Worm (Caenorhabditis elegans) whole organism, L2 larva: Measurements from ENCODE around the gene srv-17.

Experiments used
- C34F6.9 ChIP-seq: fragments of 150-350 bp; optimal IDR thresholded peaks from 2 replicates; lab custom pipeline; 2014; ENCODE audit warnings: missing biosample characterization, missing genetic modification characterization
- F13H6.1 ChIP-seq: sonication (generic microtip); optimal IDR thresholded peaks from 2 replicates; lab custom pipeline; 2016; ENCODE audit warnings: missing genetic modification characterization, missing compliant biosample characterization
- R02D3.7 ChIP-seq: fragments of 150-350 bp; optimal IDR thresholded peaks from 2 replicates; lab custom pipeline; 2014; ENCODE audit warnings: missing biosample characterization, missing genetic modification characterization
- Y55F3AM.14 ChIP-seq: fragments of 200-800 bp; sonication (Bioruptor generic); optimal IDR thresholded peaks from 2 replicates; lab custom pipeline; 2018; ENCODE audit warnings: mild to moderate bottlenecking, missing genetic modification characterization, missing compliant biosample characterization
- ZK546.5 ChIP-seq: sonication (generic microtip); optimal IDR thresholded peaks from 2 replicates; lab custom pipeline; 2017; ENCODE audit warnings: missing biosample characterization, missing genetic modification characterization
- alr-1 ChIP-seq: fragments of 150-350 bp; optimal IDR thresholded peaks from 2 replicates; lab custom pipeline; 2014; ENCODE audit warnings: missing biosample characterization, missing genetic modification characterization
- aly-2 ChIP-seq: fragments of 150-350 bp; optimal IDR thresholded peaks from 2 replicates; lab custom pipeline; 2014; ENCODE audit warnings: missing biosample characterization, missing genetic modification characterization
- blmp-1 ChIP-seq: sonication (generic microtip); optimal IDR thresholded peaks from 2 replicates; lab custom pipeline; 2017; ENCODE audit warnings: missing genetic modification characterization, mild to moderate bottlenecking, missing compliant biosample characterization, antibody characterized with exemption, moderate library complexity; ENCODE audit not compliant: insufficient read depth
- ceh-16 ChIP-seq: fragments of 150-350 bp; optimal IDR thresholded peaks from 2 replicates; lab custom pipeline; 2014; ENCODE audit warnings: missing biosample characterization, missing genetic modification characterization
- crh-2 ChIP-seq: sonication (generic microtip); optimal IDR thresholded peaks from 2 replicates; lab custom pipeline; 2017; ENCODE audit warnings: missing biosample characterization, missing genetic modification characterization
- elt-1 ChIP-seq: fragments of 150-350 bp; optimal IDR thresholded peaks from 2 replicates; lab custom pipeline; 2014; ENCODE audit warnings: missing biosample characterization, missing genetic modification characterization
- elt-3 ChIP-seq: sonication (generic microtip); optimal IDR thresholded peaks from 2 replicates; lab custom pipeline; 2017; ENCODE audit warnings: missing biosample characterization, missing genetic modification characterization
- fos-1 ChIP-seq: fragments of 150-350 bp; optimal IDR thresholded peaks from 2 replicates; lab custom pipeline; 2014; ENCODE audit warnings: missing biosample characterization, missing genetic modification characterization
- gmeb-1 ChIP-seq: fragments of 150-350 bp; optimal IDR thresholded peaks from 2 replicates; lab custom pipeline; 2014; ENCODE audit warnings: missing biosample characterization, missing genetic modification characterization
- lin-13 ChIP-seq: fragments of 150-350 bp; optimal IDR thresholded peaks from 2 replicates; lab custom pipeline; 2014; ENCODE audit warnings: missing biosample characterization, missing genetic modification reagents, missing genetic modification characterization
- lsy-2 ChIP-seq, 2 experiments: fragments of 150-350 bp in 1 of 2; sonication (generic microtip) in 1 of 2; optimal IDR thresholded peaks; 2 replicates each; lab custom pipeline; 2014 to 2017; ENCODE audit warnings: missing biosample characterization in 2 of 2, missing genetic modification characterization in 2 of 2
- mab-5 ChIP-seq: fragments of 150-350 bp; optimal IDR thresholded peaks from 2 replicates; lab custom pipeline; 2014; ENCODE audit warnings: missing biosample characterization, missing genetic modification characterization
- mbf-1 ChIP-seq: sonication (generic microtip); optimal IDR thresholded peaks from 2 replicates; lab custom pipeline; 2017; ENCODE audit warnings: missing biosample characterization, missing genetic modification characterization
- mdl-1 ChIP-seq, 2 experiments: fragments of 150-350 bp in 1 of 2; sonication (generic microtip) in 1 of 2; optimal IDR thresholded peaks; 2 replicates each; lab custom pipeline; 2017; ENCODE audit warnings: missing biosample characterization in 2 of 2, missing genetic modification characterization in 2 of 2
- nhr-10 ChIP-seq: sonication (generic microtip); optimal IDR thresholded peaks from 2 replicates; lab custom pipeline; 2017; ENCODE audit warnings: missing biosample characterization, missing genetic modification characterization
- nhr-11 ChIP-seq: fragments of 150-350 bp; optimal IDR thresholded peaks from 2 replicates; lab custom pipeline; 2014; ENCODE audit warnings: missing biosample characterization, missing genetic modification characterization
- nhr-12 ChIP-seq: fragments of 150-350 bp; optimal IDR thresholded peaks from 2 replicates; lab custom pipeline; 2014; ENCODE audit warnings: missing biosample characterization, missing genetic modification characterization
- nhr-129 ChIP-seq: fragments of 150-350 bp; optimal IDR thresholded peaks from 2 replicates; lab custom pipeline; 2014; ENCODE audit warnings: missing biosample characterization, missing genetic modification characterization
- nhr-21 ChIP-seq: fragments of 150-350 bp; optimal IDR thresholded peaks from 2 replicates; lab custom pipeline; 2014; ENCODE audit warnings: missing biosample characterization, missing genetic modification characterization
- nhr-237 ChIP-seq: fragments of 150-350 bp; optimal IDR thresholded peaks from 2 replicates; lab custom pipeline; 2014; ENCODE audit warnings: missing biosample characterization, missing genetic modification characterization
- nhr-25 ChIP-seq: fragments of 150-350 bp; sonication (generic microtip); optimal IDR thresholded peaks from 3 replicates; lab custom pipeline; 2014; ENCODE audit warnings: missing biosample characterization, missing genetic modification characterization
- nhr-6 ChIP-seq: fragments of 150-350 bp; optimal IDR thresholded peaks from 2 replicates; lab custom pipeline; 2014; ENCODE audit warnings: missing biosample characterization, missing genetic modification characterization
- nhr-77 ChIP-seq: fragments of 150-350 bp; optimal IDR thresholded peaks from 2 replicates; lab custom pipeline; 2014; ENCODE audit warnings: missing biosample characterization, missing genetic modification characterization
- peb-1 ChIP-seq: fragments of 150-350 bp; optimal IDR thresholded peaks from 2 replicates; lab custom pipeline; 2014; ENCODE audit warnings: missing biosample characterization, missing genetic modification characterization
- sem-4 ChIP-seq: fragments of 150-350 bp; optimal IDR thresholded peaks from 2 replicates; lab custom pipeline; 2014; ENCODE audit warnings: missing biosample characterization, missing genetic modification reagents, missing genetic modification characterization
- skn-1 ChIP-seq: sonication (generic microtip); optimal IDR thresholded peaks from 2 replicates; lab custom pipeline; 2017; ENCODE audit warnings: missing biosample characterization, missing genetic modification characterization
- sma-9 ChIP-seq, 2 experiments: fragments of 150-350 bp in 1 of 2; sonication (generic microtip) in 1 of 2; optimal IDR thresholded peaks; 2 replicates each; lab custom pipeline; 2014 to 2016; ENCODE audit warnings: missing genetic modification characterization in 2 of 2, mild to moderate bottlenecking in 1 of 2, missing biosample characterization in 1 of 2, missing compliant biosample characterization in 1 of 2, missing genetic modification reagents in 1 of 2, moderate library complexity in 1 of 2
- unc-39 ChIP-seq: fragments of 150-350 bp; optimal IDR thresholded peaks from 2 replicates; lab custom pipeline; 2014; ENCODE audit warnings: missing biosample characterization, missing genetic modification characterization
- unc-62 ChIP-seq: fragments of 150-350 bp; optimal IDR thresholded peaks from 2 replicates; lab custom pipeline; 2014; ENCODE audit warnings: missing biosample characterization, missing genetic modification reagents, missing genetic modification characterization
- zag-1 ChIP-seq: fragments of 150-350 bp; optimal IDR thresholded peaks from 2 replicates; lab custom pipeline; 2014; ENCODE audit warnings: missing biosample characterization, missing genetic modification characterization
- ztf-1 ChIP-seq: fragments of 200-800 bp; sonication (Bioruptor generic); conservative IDR thresholded peaks from 2 replicates; pipeline ENCODE4 v1.3.6; 2022; ENCODE audit warnings: missing genetic modification characterization, missing compliant biosample characterization

srv-17 gene

ce11 chrIV:5879853-5880252, 9.9 kb upstream of the srv-17 start, which contains the start of gene srv-22:
srv-22 (minus strand) TSS chrIV:5879953.
- TF ChIP-seq nhr-12 (tag; lab: Kevin White, UChicago) (no peak), nhr-10 (tag; lab: Kevin White, UChicago) (no peak), F13H6.1 (no peak), aly-2 (tag; lab: Kevin White, UChicago) (no peak), ceh-16 (tag; lab: Kevin White, UChicago) (no peak), blmp-1 (tag; lab: Kevin White, UChicago) (no peak), unc-39 (tag; lab: Kevin White, UChicago) (no peak), mbf-1 (tag; lab: Kevin White, UChicago) (no peak), unc-62 (no peak)

- TF ChIP-seq mbf-1 (tag; lab: Kevin White, UChicago) (no peak), nhr-237 (tag; lab: Kevin White, UChicago) (no peak), elt-1 (tag; lab: Kevin White, UChicago) (no peak), aly-2 (tag; lab: Kevin White, UChicago) (no peak), nhr-12 (tag; lab: Kevin White, UChicago) (no peak), ceh-16 (tag; lab: Kevin White, UChicago) (no peak), C34F6.9 (tag; lab: Kevin White, UChicago) (no peak), unc-62 (no peak), nhr-129 (no peak), peb-1 (no peak), skn-1 (tag; lab: Kevin White, UChicago) (no peak), crh-2 (no peak), sem-4 (tag; lab: Kevin White, UChicago) (no peak), nhr-10 (tag; lab: Kevin White, UChicago) (no peak), nhr-77 (tag; lab: Kevin White, UChicago) (no peak), lsy-2 (tag; optimal IDR thresholded peaks at IDR 0.05; lab: Kevin White, UChicago) (no peak), zag-1 (no peak), nhr-21 (tag; lab: Kevin White, UChicago) (no peak), Y55F3AM.14 (no peak)
- TF ChIP-seq, all 48 proteins: peak for 0
These were observed 7.3 kb upstream of the srv-17 start, which contains the start of gene srv-21 for ce11 chrIV:5877246-5877645. srv-21 (minus strand) TSS chrIV:5877346.

DNA sequence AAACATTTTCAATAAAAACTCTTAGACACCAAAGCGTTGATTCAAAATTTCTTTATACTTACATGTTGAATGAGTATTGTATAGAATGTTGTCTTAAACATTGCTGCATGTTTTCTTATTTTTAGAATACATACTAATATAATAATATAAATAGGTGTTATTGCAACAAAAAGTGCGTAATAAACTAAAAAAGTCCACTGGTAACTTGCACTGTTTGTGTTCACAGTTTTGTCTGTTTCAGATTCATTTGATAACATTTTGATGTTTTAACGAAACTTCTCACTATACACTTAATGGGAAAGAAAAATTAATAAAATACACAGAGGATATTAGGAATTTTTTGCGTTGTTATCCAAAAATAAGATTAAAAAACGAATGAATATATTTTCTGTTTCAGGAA, 3.9 kb upstream of the srv-17 start, which contains the start of gene srv-19:
Gene srv-19, minus strand, starts transcription at position 101 of the 400 bp plus-strand sequence.
- TF ChIP-seq mdl-1 (tag; optimal IDR thresholded peaks at IDR 0.05; lab: Kevin White, UChicago) (no peak), elt-1 (tag; lab: Kevin White, UChicago) (no peak), fos-1 (tag; lab: Kevin White, UChicago) (no peak), ztf-1 (GFP tag; lab: Robert Waterston, UW) (no peak), nhr-11 (tag; lab: Kevin White, UChicago) (no peak), nhr-77 (tag; lab: Kevin White, UChicago) (no peak), gmeb-1 (tag; lab: Kevin White, UChicago) (no peak), lin-13 (no peak), elt-3 (tag; lab: Kevin White, UChicago) (no peak)

DNA sequence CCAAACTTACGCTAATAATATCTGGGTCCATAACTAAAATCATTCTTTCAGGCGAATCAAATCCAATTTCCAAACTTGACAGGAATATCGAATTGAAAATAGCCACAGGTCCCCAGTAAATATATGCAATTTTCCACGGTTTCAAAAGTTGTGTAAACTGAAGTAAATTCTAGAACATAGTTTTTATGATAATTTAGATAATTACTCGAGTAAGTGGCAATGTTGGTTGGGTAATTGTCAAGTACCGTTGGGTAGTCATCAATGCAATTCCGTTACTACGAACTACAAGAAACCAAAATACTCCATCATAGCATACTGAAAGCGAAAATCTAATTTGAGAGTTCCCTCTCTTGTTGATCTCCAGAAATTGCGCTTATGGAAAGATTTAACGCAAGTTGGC, 618 bp downstream of the srv-17 start:
- no peak for TF ChIP-seq ztf-1 (GFP tag; lab: Robert Waterston, UW)
- TF ChIP-seq mab-5 (tag; lab: Kevin White, UChicago) = no peak
- no peak for TF ChIP-seq blmp-1 (tag; lab: Kevin White, UChicago)
- TF ChIP-seq lin-13 = no peak
- no peak for TF ChIP-seq nhr-11 (tag; lab: Kevin White, UChicago)
- TF ChIP-seq nhr-25 (tag; lab: Kevin White, UChicago) = no peak
- no peak for TF ChIP-seq nhr-21 (tag; lab: Kevin White, UChicago)
- no peak for TF ChIP-seq R02D3.7 (tag; lab: Kevin White, UChicago)
- TF ChIP-seq fos-1 (tag; lab: Kevin White, UChicago) = no peak
- no peak for TF ChIP-seq sem-4 (tag; lab: Kevin White, UChicago)
- TF ChIP-seq ZK546.5 = no peak
- TF ChIP-seq alr-1 = no peak
- no peak for TF ChIP-seq sma-9 (GFP tag; optimal IDR thresholded peaks at IDR 0.05; lab: Kevin White, UChicago)
- no peak for TF ChIP-seq sma-9 (tag; optimal IDR thresholded peaks at IDR 0.05; lab: Kevin White, UChicago)
- no peak for TF ChIP-seq C34F6.9 (tag; lab: Kevin White, UChicago)
- no peak for TF ChIP-seq mbf-1 (tag; lab: Kevin White, UChicago)
- TF ChIP-seq nhr-6 (tag; lab: Kevin White, UChicago) = no peak
- TF ChIP-seq, all 48 proteins: peak for 0
